Worm (Caenorhabditis elegans) whole organism, L1 larva: ENCODE measurements around the gene C38D4.7.
A peak's percentile ranks its signal among the peaks of the same experiment; 100 is the strongest.
"Not testable (repeated sequence)": the region's sequence is repeated elsewhere in the genome, so short reads cannot be mapped to it uniquely, and the experiment has no call there.

Source experiments
- F16B12.6 ChIP-seq: fragments of 150-350 bp; optimal IDR thresholded peaks from 2 replicates; lab custom pipeline; 2014; ENCODE audit warnings: missing biosample characterization, missing genetic modification characterization
- Y116A8C.19 ChIP-seq: sonication (generic microtip); optimal IDR thresholded peaks from 2 replicates; lab custom pipeline; 2016; ENCODE audit warnings: missing compliant biosample characterization, missing genetic modification characterization, borderline replicate concordance
- alr-1 ChIP-seq: fragments of 200-800 bp; sonication (Bioruptor generic); optimal IDR thresholded peaks from 2 replicates; lab custom pipeline; 2018; ENCODE audit warnings: borderline replicate concordance, mild to moderate bottlenecking, missing genetic modification characterization, missing compliant biosample characterization
- blmp-1 ChIP-seq: fragments of 150-350 bp; optimal IDR thresholded peaks from 2 replicates; lab custom pipeline; 2014; ENCODE audit warnings: missing biosample characterization, missing genetic modification characterization
- ceh-63 ChIP-seq: fragments of 200-800 bp; sonication (Bioruptor generic); optimal IDR thresholded peaks from 2 replicates; lab custom pipeline; 2018; ENCODE audit warnings: mild to moderate bottlenecking, missing genetic modification characterization, missing compliant biosample characterization
- ceh-82 ChIP-seq, 3 experiments: fragments of 150-350 bp in 1 of 3; sonication (generic microtip) in 2 of 3; optimal IDR thresholded peaks; 2 replicates each; lab custom pipeline; 2014 to 2017; ENCODE audit warnings: missing biosample characterization in 3 of 3, missing genetic modification characterization in 3 of 3
- dpl-1 ChIP-seq, 3 experiments: fragments of 150-350 bp in 2 of 3; sonication (generic microtip) in 1 of 3; optimal IDR thresholded peaks; 2 replicates each; lab custom pipeline; 2014 to 2017; ENCODE audit warnings: missing biosample characterization in 3 of 3, missing genetic modification characterization in 3 of 3, missing genetic modification reagents in 3 of 3
- efl-1 ChIP-seq, 4 experiments: fragments of 150-350 bp; optimal IDR thresholded peaks in 3 of 4; peaks in 1 of 4; 1 replicate in 1 of 4; 2 replicates in 3 of 4; lab custom pipeline; 2014; ENCODE audit warnings: missing biosample characterization in 2 of 4, missing genetic modification characterization in 2 of 4, missing genetic modification reagents in 2 of 4
- elt-2 ChIP-seq: sonication (generic microtip); optimal IDR thresholded peaks from 2 replicates; lab custom pipeline; 2016; ENCODE audit warnings: missing genetic modification characterization, mild to moderate bottlenecking, inconsistent platforms, missing compliant biosample characterization, missing genetic modification reagents
- fkh-10 ChIP-seq: sonication (generic microtip); optimal IDR thresholded peaks from 2 replicates; lab custom pipeline; 2017; ENCODE audit warnings: missing biosample characterization, missing genetic modification reagents, missing genetic modification characterization
- fos-1 ChIP-seq: fragments of 150-350 bp; optimal IDR thresholded peaks from 2 replicates; lab custom pipeline; 2014; ENCODE audit warnings: missing biosample characterization, missing genetic modification characterization
- grh-1 ChIP-seq: fragments of 200-800 bp; sonication (Bioruptor generic); IDR thresholded peaks from 2 replicates; pipeline ENCODE4 v1.3.6; 2022; ENCODE audit warnings: missing genetic modification reagents, missing genetic modification characterization, missing compliant biosample characterization
- hpl-2 ChIP-seq: fragments of 150-350 bp; optimal IDR thresholded peaks from 2 replicates; lab custom pipeline; 2014; ENCODE audit warnings: missing biosample characterization, missing genetic modification reagents, missing genetic modification characterization
- isw-1 ChIP-seq: fragments of 200-800 bp; sonication (Bioruptor generic); IDR thresholded peaks from 2 replicates; pipeline ENCODE4 v1.3.6; 2022; ENCODE audit warnings: missing genetic modification characterization, missing compliant biosample characterization
- lin-35 ChIP-seq, 2 experiments: fragments of 150-350 bp; optimal IDR thresholded peaks; 2 replicates each; lab custom pipeline; 2014; ENCODE audit warnings: missing biosample characterization in 2 of 2, missing genetic modification characterization in 2 of 2, missing genetic modification reagents in 2 of 2
- lir-3 ChIP-seq: sonication (generic microtip); optimal IDR thresholded peaks from 2 replicates; lab custom pipeline; 2016; ENCODE audit warnings: mild to moderate bottlenecking, missing genetic modification characterization, moderate library complexity, missing compliant biosample characterization; ENCODE audit not compliant: poor library complexity
- lsy-2 ChIP-seq, 2 experiments: fragments of 150-350 bp; optimal IDR thresholded peaks; 2 replicates each; lab custom pipeline; 2014; ENCODE audit warnings: missing biosample characterization in 2 of 2, missing genetic modification characterization in 2 of 2
- mep-1 ChIP-seq: fragments of 150-350 bp; optimal IDR thresholded peaks from 2 replicates; lab custom pipeline; 2014; ENCODE audit warnings: missing biosample characterization, missing genetic modification characterization
- nhr-12 ChIP-seq: sonication (generic microtip); optimal IDR thresholded peaks from 2 replicates; lab custom pipeline; 2017; ENCODE audit warnings: missing biosample characterization, missing genetic modification characterization
- nhr-47 ChIP-seq: sonication (generic microtip); optimal IDR thresholded peaks from 2 replicates; lab custom pipeline; 2016; ENCODE audit warnings: mild to moderate bottlenecking, missing genetic modification characterization, moderate library complexity, missing compliant biosample characterization
- nhr-85 ChIP-seq: sonication (generic microtip); peaks from one replicate; lab custom pipeline; 2016; ENCODE audit warnings: missing genetic modification characterization, inconsistent platforms, missing compliant biosample characterization
- skn-1 ChIP-seq: fragments of 150-350 bp; optimal IDR thresholded peaks from 2 replicates; lab custom pipeline; 2014; ENCODE audit warnings: missing biosample characterization, missing genetic modification characterization
- sptf-1 ChIP-seq: fragments of 150-350 bp; optimal IDR thresholded peaks from 2 replicates; lab custom pipeline; 2014; ENCODE audit warnings: missing biosample characterization, missing genetic modification characterization
- tbx-2 ChIP-seq: sonication (generic microtip); optimal IDR thresholded peaks from 2 replicates; lab custom pipeline; 2016; ENCODE audit warnings: missing genetic modification characterization, missing compliant biosample characterization
- tlp-1 ChIP-seq: fragments of 150-350 bp; optimal IDR thresholded peaks from 2 replicates; lab custom pipeline; 2014; ENCODE audit warnings: missing biosample characterization, missing genetic modification characterization
- unc-130 ChIP-seq: fragments of 150-350 bp; optimal IDR thresholded peaks from 2 replicates; lab custom pipeline; 2017; ENCODE audit warnings: missing biosample characterization, missing genetic modification characterization, inconsistent platforms
- unc-30 ChIP-seq: sonication (generic microtip); optimal IDR thresholded peaks from 2 replicates; lab custom pipeline; 2017; ENCODE audit warnings: missing biosample characterization, missing genetic modification characterization
- zag-1 ChIP-seq: fragments of 150-350 bp; optimal IDR thresholded peaks from 2 replicates; lab custom pipeline; 2014; ENCODE audit warnings: missing biosample characterization, missing genetic modification characterization

Gene C38D4.7

ce11 chrIII:4792560-4793136 is 18.4 kb downstream of the C38D4.7 start, which contains the start of gene mip-1:
Gene mip-1 (plus strand): TSS chrIII:4793086.
- TF ChIP-seq tbx-2 (tag; lab: Kevin White, UChicago): no peak
- TF ChIP-seq nhr-85 (tag; lab: Kevin White, UChicago): no peak
- no peak for TF ChIP-seq fos-1
- no peak for TF ChIP-seq grh-1 (GFP tag; lab: Robert Waterston, UW)
- no peak for TF ChIP-seq hpl-2 (GFP tag; lab: Kevin White, UChicago)
- TF ChIP-seq nhr-47 (tag; lab: Kevin White, UChicago): no peak
- no peak for TF ChIP-seq ceh-82 (tag; optimal IDR thresholded peaks at IDR 0.05; lab: Kevin White, UChicago)
- TF ChIP-seq fkh-10 (GFP tag; lab: Kevin White, UChicago): no peak
- no peak for TF ChIP-seq skn-1 (tag; lab: Kevin White, UChicago)
- no peak for TF ChIP-seq lsy-2 (tag; optimal IDR thresholded peaks at IDR 0.05; lab: Kevin White, UChicago)
- no peak for TF ChIP-seq unc-130 (tag; lab: Kevin White, UChicago)

ce11 chrIII:4785714-4786113 is 25.4 kb downstream of the C38D4.7 start, which contains the start of gene mel-28:
Gene mel-28 (plus strand): TSS chrIII:4786080.
- no peak for TF ChIP-seq grh-1 (GFP tag; lab: Robert Waterston, UW)
- TF ChIP-seq tlp-1: no peak
- TF ChIP-seq F16B12.6 (tag; lab: Kevin White, UChicago): peak; percentile 80
- TF ChIP-seq isw-1: no peak
- TF ChIP-seq lsy-2 (tag; optimal IDR thresholded peaks at IDR 0.05; lab: Kevin White, UChicago): peak in 1 of 2 experiments; percentile 56
- TF ChIP-seq ceh-63 (GFP tag; lab: Kevin White, UChicago): no peak
- TF ChIP-seq nhr-12: no peak
- no peak for TF ChIP-seq nhr-85 (tag; lab: Kevin White, UChicago)
- TF ChIP-seq blmp-1: peak; percentile 74
- TF ChIP-seq alr-1 (tag; lab: Kevin White, UChicago): no peak
- peak; percentile 68 to 85 (median 73) for TF ChIP-seq dpl-1 (GFP tag; optimal IDR thresholded peaks at IDR 0.05; lab: Kevin White, UChicago)
- no peak for TF ChIP-seq Y116A8C.19
- peak; percentile 16 to 70 for TF ChIP-seq efl-1 (optimal IDR thresholded peaks at IDR 0.05; lab: Kevin White, UChicago)
- TF ChIP-seq efl-1 (GFP tag; optimal IDR thresholded peaks at IDR 0.05 in 1 of 2; lab: Kevin White, UChicago): peak; percentile 82 to 97
- peak; percentile 58 to 81 for TF ChIP-seq lin-35 (GFP tag; optimal IDR thresholded peaks at IDR 0.05; lab: Kevin White, UChicago)
- no peak for TF ChIP-seq lir-3 (tag; lab: Kevin White, UChicago)
- no peak for TF ChIP-seq sptf-1 (tag; lab: Kevin White, UChicago)

- TF ChIP-seq efl-1 (optimal IDR thresholded peaks at IDR 0.05; lab: Kevin White, UChicago); efl-1 (GFP tag; optimal IDR thresholded peaks at IDR 0.05 in 1 of 2; lab: Kevin White, UChicago); lir-3 (tag; lab: Kevin White, UChicago); alr-1 (tag; lab: Kevin White, UChicago): not testable (repeated sequence)
Observed at ce11 chrIII:4785131-4785530, 26.0 kb downstream of the C38D4.7 start, which contains the start of gene enu-3.2. Gene enu-3.2 (minus strand): TSS chrIII:4785235.

ce11 chrIII:4781937-4782576 is 29.0 kb downstream of the C38D4.7 start, which contains the start of the genes gex-5 and C38D4.10:
Gene gex-5 (minus strand): TSS chrIII:4781987.
Gene C38D4.10 (plus strand): TSS chrIII:4782526.
- TF ChIP-seq zag-1, unc-30, skn-1 (tag; lab: Kevin White, UChicago): not testable (repeated sequence)

- TF ChIP-seq blmp-1 (peak; percentile 53), mep-1 (tag; lab: Kevin White, UChicago) (no peak), elt-2 (tag; lab: Kevin White, UChicago) (peak; percentile 25), Y116A8C.19 (no peak)
Observed at ce11 chrIII:4779855-4780254, 31.2 kb downstream of the C38D4.7 start, which contains the start of gene B0393.9. Gene B0393.9 (minus strand): TSS chrIII:4780157.
